Fruit fly (Drosophila melanogaster): Measurements from ENCODE around the gene CG13082.

The CG13082 gene

DNA sequence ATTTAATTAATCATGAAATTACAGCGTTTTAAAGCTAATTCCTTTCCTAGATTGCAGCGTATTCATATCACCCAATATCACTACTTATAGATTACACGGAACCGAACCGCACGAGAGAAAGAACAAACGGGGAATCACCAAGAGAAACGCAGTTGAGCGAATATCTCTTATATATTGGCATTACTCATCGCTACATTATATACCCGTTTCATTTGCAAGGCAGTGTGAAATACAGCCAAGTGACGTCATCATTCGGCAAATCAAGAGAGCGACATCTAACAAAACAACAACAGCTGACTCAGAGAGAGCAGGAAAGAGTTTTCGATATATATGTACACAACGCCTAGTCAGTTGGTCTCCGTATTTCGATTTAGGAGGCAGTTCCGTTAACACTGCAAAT is 9.9 kb downstream of the CG13082 start, which contains the start of gene Tep4:
Gene Tep4, plus strand, starts transcription at position 350 of the 400 bp plus-strand sequence.
- TF ChIP-seq CG31365 (tag; optimal IDR thresholded peaks at IDR 0.05) = no peak
- TF ChIP-seq CG11085 (GFP tag; IDR thresholded peaks at IDR 0.05) = no peak
- TF ChIP-seq croc (GFP tag; conservative IDR thresholded peaks at IDR 0.05) = no peak
- TF ChIP-seq CG30431 (GFP tag; optimal IDR thresholded peaks at IDR 0.05) = no peak
- TF ChIP-seq CG7271 (tag; optimal IDR thresholded peaks at IDR 0.05) = no peak
- no peak for TF ChIP-seq CG17912 (GFP tag; optimal IDR thresholded peaks at IDR 0.05)
- TF ChIP-seq tio (GFP tag; optimal IDR thresholded peaks at IDR 0.05) = no peak
- no peak for TF ChIP-seq CG43689 (GFP tag; IDR thresholded peaks at IDR 0.05)
- peak; percentile 2 for TF ChIP-seq nom (GFP tag; optimal IDR thresholded peaks at IDR 0.05)
- TF ChIP-seq ems (GFP tag; optimal IDR thresholded peaks at IDR 0.05) = no peak
- peak in 1 of 2 experiments; percentile 39 for TF ChIP-seq Pdp1 (GFP tag; optimal IDR thresholded peaks at IDR 0.05)
- TF ChIP-seq Deaf1 (tag; optimal IDR thresholded peaks at IDR 0.05) = peak; percentile 40
- TF ChIP-seq sens (GFP tag) = peak; percentile 78
- peak; percentile 59 to 87 for TF ChIP-seq Trl (optimal IDR thresholded peaks at IDR 0.05)
- TF ChIP-seq Trl (GFP tag; optimal IDR thresholded peaks at IDR 0.05) = no peak
- TF ChIP-seq mirr (GFP tag; optimal IDR thresholded peaks at IDR 0.05) = peak; percentile 53
- TF ChIP-seq kay (GFP tag; optimal IDR thresholded peaks at IDR 0.05) = peak; percentile 56
- TF ChIP-seq CG1603 (tag; optimal IDR thresholded peaks at IDR 0.05) = no peak
- peak; percentile 54 for TF ChIP-seq CrebB (tag; optimal IDR thresholded peaks at IDR 0.05)
- TF ChIP-seq CG12769 (tag; optimal IDR thresholded peaks at IDR 0.05) = no peak
- no peak for TF ChIP-seq CG4328 (GFP tag; optimal IDR thresholded peaks at IDR 0.05)
- peak; percentile 14 for TF ChIP-seq sd (tag; optimal IDR thresholded peaks at IDR 0.05)
- no peak for TF ChIP-seq Ravus (GFP tag; IDR thresholded peaks at IDR 0.05)
- TF ChIP-seq CG34224 (GFP tag; IDR thresholded peaks at IDR 0.05; ENCODE audit: partially characterized antibody) = peak; percentile 36; the same call in 1 of the 3 replicates
- no peak for TF ChIP-seq Abd-B (GFP tag; optimal IDR thresholded peaks at IDR 0.05)
- no peak for TF ChIP-seq CG4820 (GFP tag; optimal IDR thresholded peaks at IDR 0.05)
- TF ChIP-seq Rfx (GFP tag; IDR thresholded peaks at IDR 0.05) = no peak
- TF ChIP-seq Camta (GFP tag; optimal IDR thresholded peaks at IDR 0.05) = no peak
- no peak for TF ChIP-seq E2f2 (GFP tag; IDR thresholded peaks at IDR 0.05)
- no peak for TF ChIP-seq NC2β (GFP tag; optimal IDR thresholded peaks at IDR 0.05)
- no peak for TF ChIP-seq CG12155 (GFP tag; optimal IDR thresholded peaks at IDR 0.05)
- no peak for TF ChIP-seq CG15011 (GFP tag; optimal IDR thresholded peaks at IDR 0.05)
- no peak for TF ChIP-seq CG6791 (GFP tag; IDR thresholded peaks at IDR 0.05; ENCODE audit: partially characterized antibody)
- TF ChIP-seq sr (GFP tag; IDR thresholded peaks at IDR 0.05) = no peak
- peak in 1 of 2 experiments; percentile 38 for TF ChIP-seq eve (GFP tag; optimal IDR thresholded peaks at IDR 0.05)
- TF ChIP-seq klu (GFP tag; IDR thresholded peaks at IDR 0.05) = no peak
- TF ChIP-seq psq (GFP tag; optimal IDR thresholded peaks at IDR 0.05) = no peak
- no peak for TF ChIP-seq CG17328 (GFP tag; IDR thresholded peaks at IDR 0.05)
- TF ChIP-seq CG7357 (GFP tag; IDR thresholded peaks at IDR 0.05) = no peak
- peak; percentile 43 for TF ChIP-seq D19B (GFP tag; optimal IDR thresholded peaks at IDR 0.05)
- no peak for TF ChIP-seq CG34422 (GFP tag; IDR thresholded peaks at IDR 0.05)
- no peak for TF ChIP-seq chm (GFP tag; IDR thresholded peaks at IDR 0.05)
- TF ChIP-seq CG34376 (GFP tag; optimal IDR thresholded peaks at IDR 0.05) = peak; percentile 42
- TF ChIP-seq z (GFP tag; IDR thresholded peaks at IDR 0.05) = no peak
- TF ChIP-seq CG16779 (GFP tag; IDR thresholded peaks at IDR 0.05) = no peak
- TF ChIP-seq CG1529 (GFP tag; optimal IDR thresholded peaks at IDR 0.05) = no peak
- no peak for TF ChIP-seq lbe (GFP tag; optimal IDR thresholded peaks at IDR 0.05)
- no peak for TF ChIP-seq CG1233 (GFP tag; optimal IDR thresholded peaks at IDR 0.05)
- no peak for TF ChIP-seq CG6854 (GFP tag; optimal IDR thresholded peaks at IDR 0.05)
- TF ChIP-seq HLH3B (GFP tag; IDR thresholded peaks at IDR 0.05) = no peak
- peak; percentile 86 for TF ChIP-seq BtbVII (GFP tag; optimal IDR thresholded peaks at IDR 0.05)
- TF ChIP-seq CG9797 (GFP tag; optimal IDR thresholded peaks at IDR 0.05) = no peak
- no peak for TF ChIP-seq Tbp (GFP tag; optimal IDR thresholded peaks at IDR 0.05)
